Fruit fly (Drosophila melanogaster) whole organism, larva: ENCODE measurements around the gene Hpf1.

Experiments
- noc ChIP-seq: fragments of 200-800 bp; sonication (Bioruptor generic); optimal IDR thresholded peaks from 3 replicates; lab custom pipeline; 2019; ENCODE audit warnings: missing biosample characterization, mild to moderate bottlenecking, missing genetic modification characterization, moderate library complexity

The Hpf1 gene

dm6 chr3R:5791497-5791896 is at the start of gene Hpf1:
Gene Hpf1, plus strand, starts transcription at chr3R:5791879.
- TF ChIP-seq noc (tag; lab: Kevin White, UChicago), result peak; percentile 99

- TF ChIP-seq noc (tag; lab: Kevin White, UChicago), result peak; percentile 40
Measured at dm6 chr3R:5742278-5743196, 49.1 kb upstream of the Hpf1 start, which contains the start of the genes Sym and Madm. Gene Sym, minus strand, starts transcription at chr3R:5742476. Gene Madm, plus strand, starts transcription at chr3R:5742510.

dm6 chr3R:5746646-5747045 is 45.0 kb upstream of the Hpf1 start:
- TF ChIP-seq noc (tag; lab: Kevin White, UChicago), result no peak

- no peak for TF ChIP-seq noc (tag; lab: Kevin White, UChicago)
Measured at dm6 chr3R:5754594-5754993, 37.1 kb upstream of the Hpf1 start, which contains the start of gene Dcps. Gene Dcps, minus strand, starts transcription at chr3R:5754774.

dm6 chr3R:5758624-5759209 is 33.0 kb upstream of the Hpf1 start, which contains the start of gene Sec8:
Gene Sec8, minus strand, starts transcription at chr3R:5758997.
- no peak for TF ChIP-seq noc (tag; lab: Kevin White, UChicago)

dm6 chr3R:5760980-5761379 is 30.7 kb upstream of the Hpf1 start:
- TF ChIP-seq noc (tag; lab: Kevin White, UChicago), result no peak

dm6 chr3R:5771614-5772202 is 20.0 kb upstream of the Hpf1 start:
- TF ChIP-seq noc (tag; lab: Kevin White, UChicago), result no peak

dm6 chr3R:5772433-5772832 is 19.2 kb upstream of the Hpf1 start:
- TF ChIP-seq noc (tag; lab: Kevin White, UChicago), result no peak

dm6 chr3R:5778731-5779593 is 12.7 kb upstream of the Hpf1 start, which contains the start of gene jagn:
Gene jagn, plus strand, starts transcription at chr3R:5779315.
- TF ChIP-seq noc (tag; lab: Kevin White, UChicago), result no peak

dm6 chr3R:5780976-5781375 is 10.7 kb upstream of the Hpf1 start, which contains the start of gene CG2082:
Gene CG2082, minus strand, starts transcription at chr3R:5781076.
- no peak for TF ChIP-seq noc (tag; lab: Kevin White, UChicago)

dm6 chr3R:5781462-5781861 is 10.2 kb upstream of the Hpf1 start, which contains the start of gene kat-60L1:
Gene kat-60L1, plus strand, starts transcription at chr3R:5781762.
- TF ChIP-seq noc (tag; lab: Kevin White, UChicago), result no peak

dm6 chr3R:5789025-5789953 is 2.4 kb upstream of the Hpf1 start, which contains the start of the genes Hat1 and Rpn5:
Gene Hat1, minus strand, starts transcription at chr3R:5789384.
Gene Rpn5, plus strand, starts transcription at chr3R:5789493.
- peak; percentile 88 for TF ChIP-seq noc (tag; lab: Kevin White, UChicago)

dm6 chr3R:5794267-5795089 is 2.8 kb downstream of the Hpf1 start, which contains the start of the genes PSMG1 and CG10979:
Gene PSMG1, minus strand, starts transcription at chr3R:5794317.
Gene CG10979, plus strand, starts transcription at chr3R:5794705.
- TF ChIP-seq noc (tag; lab: Kevin White, UChicago), result no peak
